Worm (Caenorhabditis elegans): Measurements from ENCODE around the gene puf-7.

The puf-7 gene

DNA sequence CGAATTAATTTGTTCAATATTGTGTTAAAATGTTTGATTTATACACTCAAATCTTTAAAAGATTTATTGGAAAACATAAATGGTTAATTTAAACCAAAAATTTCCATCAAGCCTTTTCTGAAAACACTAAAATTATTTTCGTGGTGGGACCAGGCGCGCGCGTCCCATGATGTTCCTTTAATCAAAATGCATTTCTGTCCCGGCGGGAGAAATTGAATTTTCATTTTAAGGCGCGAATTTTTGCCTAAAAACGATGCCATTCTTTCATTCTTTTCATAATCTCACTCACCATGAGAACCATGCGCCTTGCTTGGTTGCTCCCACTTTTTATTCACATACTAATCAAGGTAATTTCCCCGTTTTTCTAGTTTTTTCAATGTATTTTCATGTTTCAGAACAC, 16.8 kb upstream of the puf-7 start, which contains the start of gene rme-2 (continued):
- TF ChIP-seq snpc-4 (GFP tag; optimal IDR thresholded peaks at IDR 0.05) (peak; percentile 87), snpc-4 (tag; optimal IDR thresholded peaks at IDR 0.05) (peak; percentile 54 to 94 (median 92)), ccch-3 (GFP tag; optimal IDR thresholded peaks at IDR 0.05) (no peak), snpc-1.3 (tag; optimal IDR thresholded peaks at IDR 0.05; ENCODE audit: insufficient read depth) (peak; percentile 69), rcor-1 (GFP tag; IDR thresholded peaks at IDR 0.05) (peak; percentile 80), lin-26 (GFP tag; IDR thresholded peaks at IDR 0.05) (no peak), let-526 (GFP tag; IDR thresholded peaks at IDR 0.05) (no peak), lsl-1 (GFP tag; optimal IDR thresholded peaks at IDR 0.05) (peak; percentile 97), madf-6 (GFP tag; IDR thresholded peaks at IDR 0.05) (peak; percentile 98), ceh-91 (GFP tag; IDR thresholded peaks at IDR 0.05) (peak; percentile 95), T07F8.4 (tag; optimal IDR thresholded peaks at IDR 0.05) (no peak), tlf-1 (GFP tag; optimal IDR thresholded peaks at IDR 0.05) (peak; percentile 88), B0336.3 (GFP tag; IDR thresholded peaks at IDR 0.05) (peak; percentile 80), hsf-1 (GFP tag; IDR thresholded peaks at IDR 0.05) (peak; percentile 83), lin-40 (tag; optimal IDR thresholded peaks at IDR 0.05) (no peak), aptf-3 (GFP tag; IDR thresholded peaks at IDR 0.05) (no peak), Y95B8A.8 (GFP tag; IDR thresholded peaks at IDR 0.05) (peak; percentile 69; the same call in 1 of the 2 replicates), cebp-2 (GFP tag; IDR thresholded peaks at IDR 0.05) (no peak), B0019.2 (GFP tag; conservative IDR thresholded peaks at IDR 0.05) (peak; percentile 77), ztf-18 (tag; optimal IDR thresholded peaks at IDR 0.05) (peak; percentile 45), ZK185.1 (tag; optimal IDR thresholded peaks at IDR 0.05; ENCODE audit: poor library complexity, severe bottlenecking) (no peak), attf-6 (GFP tag; IDR thresholded peaks at IDR 0.05) (peak; percentile 83), hrde-1 (tag; optimal IDR thresholded peaks at IDR 0.05; ENCODE audit: borderline replicate concordance) (peak; percentile 63), hmg-1.2 (GFP tag; IDR thresholded peaks at IDR 0.05) (peak; percentile 62), C17E4.6 (GFP tag; IDR thresholded peaks at IDR 0.05) (peak; percentile 82), F33H1.4 (GFP tag; IDR thresholded peaks at IDR 0.05) (peak; percentile 97)

DNA sequence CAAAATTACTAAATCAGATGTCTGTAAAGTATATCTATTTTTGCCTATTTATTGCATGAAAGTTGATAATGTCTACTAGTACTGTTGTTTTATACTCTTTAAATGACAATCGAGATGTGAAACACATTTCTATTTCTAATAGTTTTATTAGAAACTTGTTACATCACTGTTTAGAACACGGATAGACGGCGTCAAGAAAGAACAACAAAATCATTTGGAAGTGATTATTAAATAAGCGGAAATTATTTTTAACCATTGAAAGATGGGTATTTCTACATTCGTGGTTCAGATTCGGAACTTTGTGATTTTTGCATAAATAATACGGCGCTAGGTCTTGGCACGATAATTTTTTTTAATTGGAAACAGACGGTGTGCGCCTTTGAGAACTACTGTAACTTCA, 13.4 kb upstream of the puf-7 start:
- TF ChIP-seq ceh-100 (GFP tag; IDR thresholded peaks at IDR 0.05) (no peak), lsl-1 (GFP tag; optimal IDR thresholded peaks at IDR 0.05) (peak; percentile 26), ztf-22 (GFP tag; optimal IDR thresholded peaks at IDR 0.05) (no peak), B0261.1 (tag; optimal IDR thresholded peaks at IDR 0.05) (no peak), cebp-2 (GFP tag; IDR thresholded peaks at IDR 0.05) (no peak), ccch-3 (GFP tag; optimal IDR thresholded peaks at IDR 0.05) (no peak), ets-4 (GFP tag; optimal IDR thresholded peaks at IDR 0.05) (no peak), aptf-3 (GFP tag; IDR thresholded peaks at IDR 0.05) (no peak), snpc-4 (GFP tag; optimal IDR thresholded peaks at IDR 0.05) (peak; percentile 34), snpc-4 (tag; optimal IDR thresholded peaks at IDR 0.05) (peak in 3 of 4 experiments; percentile 19 to 86 (median 74)), atf-7 (tag; optimal IDR thresholded peaks at IDR 0.05) (no peak), lin-35 (GFP tag; optimal IDR thresholded peaks at IDR 0.05) (peak in 1 of 3 experiments; percentile 42), mcd-1 (GFP tag; IDR thresholded peaks at IDR 0.05) (no peak), nhr-120 (GFP tag; IDR thresholded peaks at IDR 0.05) (no peak), F39B2.1 (GFP tag; IDR thresholded peaks at IDR 0.05) (no peak; the same call in 1 of the 2 replicates), mel-28 (tag; optimal IDR thresholded peaks at IDR 0.05; ENCODE audit: borderline replicate concordance) (no peak), rec-8 (tag; optimal IDR thresholded peaks at IDR 0.05) (no peak), nhr-27 (tag; optimal IDR thresholded peaks at IDR 0.05) (no peak), bed-2 (GFP tag; IDR thresholded peaks at IDR 0.05) (no peak), cebp-1 (GFP tag; IDR thresholded peaks at IDR 0.05) (no peak), cebp-1 (tag; optimal IDR thresholded peaks at IDR 0.05) (no peak), Y53G8AR.9 (GFP tag; conservative IDR thresholded peaks at IDR 0.05) (peak; percentile 74; the same call in 1 of the 2 replicates), mxl-1 (tag; optimal IDR thresholded peaks at IDR 0.05) (no peak), F52B5.7 (tag; optimal IDR thresholded peaks at IDR 0.05) (no peak), attf-6 (GFP tag; IDR thresholded peaks at IDR 0.05) (peak; percentile 85), egrh-3 (GFP tag; IDR thresholded peaks at IDR 0.05) (no peak), tbp1 (GFP tag; optimal IDR thresholded peaks at IDR 0.05) (peak; percentile 31), lin-54 (GFP tag; optimal IDR thresholded peaks at IDR 0.05) (peak; percentile 39)

Data from whole organism, young adult.